Fruit fly (Drosophila melanogaster): ENCODE results near the gene cyst.

cyst gene

dm6 chr2L:19492934-19493686 lies 15.5 kb downstream of the cyst start, which contains the start of the genes swm and Ctu2 (continued):
- TF ChIP-seq CG6175 (GFP tag; IDR thresholded peaks at IDR 0.05): no peak
- TF ChIP-seq CG11504 (tag; optimal IDR thresholded peaks at IDR 0.05): no peak
- TF ChIP-seq al (GFP tag; IDR thresholded peaks at IDR 0.05): peak; percentile 56; the same call in 1 of the 2 replicates
- peak; percentile 84 for TF ChIP-seq CG10543 (GFP tag; optimal IDR thresholded peaks at IDR 0.05)
- peak; percentile 66 for TF ChIP-seq CG4328 (GFP tag; optimal IDR thresholded peaks at IDR 0.05)
- peak; percentile 20 for TF ChIP-seq mam (GFP tag; optimal IDR thresholded peaks at IDR 0.05)
- TF ChIP-seq CG7928 (GFP tag; optimal IDR thresholded peaks at IDR 0.05): peak; percentile 88
- TF ChIP-seq Deaf1 (tag; optimal IDR thresholded peaks at IDR 0.05): no peak
- TF ChIP-seq Vsx1 (GFP tag; optimal IDR thresholded peaks at IDR 0.05): no peak
- TF ChIP-seq cato (GFP tag; optimal IDR thresholded peaks at IDR 0.05; ENCODE audit: borderline replicate concordance): no peak
- no peak for TF ChIP-seq hkb (optimal IDR thresholded peaks at IDR 0.05)
- TF ChIP-seq hkb (GFP tag; IDR thresholded peaks at IDR 0.05): peak; percentile 55; the same call in 1 of the 2 replicates
- no peak for TF ChIP-seq CG10959 (GFP tag; IDR thresholded peaks at IDR 0.05)
- TF ChIP-seq CG18476 (GFP tag; optimal IDR thresholded peaks at IDR 0.05): no peak
- TF ChIP-seq CG10267 (tag; optimal IDR thresholded peaks at IDR 0.05): peak; percentile 79
- TF ChIP-seq Nf-YC (tag; optimal IDR thresholded peaks at IDR 0.05): peak; percentile 77
- no peak for TF ChIP-seq yki (optimal IDR thresholded peaks at IDR 0.05)
- peak; percentile 6 for TF ChIP-seq Dp (GFP tag; optimal IDR thresholded peaks at IDR 0.05)
- TF ChIP-seq CG15011 (GFP tag; optimal IDR thresholded peaks at IDR 0.05): no peak
- peak; percentile 44 for TF ChIP-seq CG15514 (GFP tag; optimal IDR thresholded peaks at IDR 0.05)
- TF ChIP-seq BtbVII (GFP tag; optimal IDR thresholded peaks at IDR 0.05): no peak
- TF ChIP-seq CG4360 (GFP tag; IDR thresholded peaks at IDR 0.05): no peak
- peak; percentile 36; the same call in 1 of the 3 replicates for TF ChIP-seq CG7963 (GFP tag; IDR thresholded peaks at IDR 0.05; ENCODE audit: partially characterized antibody)
- TF ChIP-seq CG1233 (GFP tag; optimal IDR thresholded peaks at IDR 0.05): peak; percentile 41
- TF ChIP-seq CG17361 (GFP tag; IDR thresholded peaks at IDR 0.05): peak; percentile 87
- no peak for TF ChIP-seq ap (GFP tag; IDR thresholded peaks at IDR 0.05)
- peak; percentile 46 for TF ChIP-seq E2f1 (GFP tag; IDR thresholded peaks at IDR 0.05)
- TF ChIP-seq D19A (tag; optimal IDR thresholded peaks at IDR 0.05): no peak
- no peak for TF ChIP-seq shn (GFP tag; optimal IDR thresholded peaks at IDR 0.05)
- TF ChIP-seq ato (GFP tag; IDR thresholded peaks at IDR 0.05; ENCODE audit: partially characterized antibody): no peak
- TF ChIP-seq CG10209 (GFP tag; optimal IDR thresholded peaks at IDR 0.05): no peak
- TF ChIP-seq pum (GFP tag; optimal IDR thresholded peaks at IDR 0.05): peak; percentile 23
- peak; percentile 83 for TF ChIP-seq CG9932 (GFP tag; IDR thresholded peaks at IDR 0.05)
- TF ChIP-seq Hr51 (GFP tag; optimal IDR thresholded peaks at IDR 0.05): no peak
- TF ChIP-seq corto (GFP tag; optimal IDR thresholded peaks at IDR 0.05): no peak
- no peak for TF ChIP-seq ash1 (GFP tag; optimal IDR thresholded peaks at IDR 0.05)
- TF ChIP-seq CG11723 (GFP tag; optimal IDR thresholded peaks at IDR 0.05): peak; percentile 18
- no peak for TF ChIP-seq H15 (GFP tag; IDR thresholded peaks at IDR 0.05)
- no peak for TF ChIP-seq emc (GFP tag; optimal IDR thresholded peaks at IDR 0.05)
- peak; percentile 94 for TF ChIP-seq CG17385 (GFP tag; optimal IDR thresholded peaks at IDR 0.05)
- peak; percentile 81 for TF ChIP-seq Dll (GFP tag; IDR thresholded peaks at IDR 0.05; ENCODE audit: partially characterized antibody)
- peak; percentile 22 for TF ChIP-seq HmgZ (tag; optimal IDR thresholded peaks at IDR 0.05)
- peak; percentile 65 for TF ChIP-seq CG14014 (GFP tag; IDR thresholded peaks at IDR 0.05)
- no peak for TF ChIP-seq gem (tag; optimal IDR thresholded peaks at IDR 0.05)
- TF ChIP-seq CG14710 (tag; optimal IDR thresholded peaks at IDR 0.05): peak; percentile 82
- TF ChIP-seq Meics (GFP tag; optimal IDR thresholded peaks at IDR 0.05): no peak
- TF ChIP-seq fd3F (GFP tag; optimal IDR thresholded peaks at IDR 0.05): peak; percentile 72
- TF ChIP-seq NfI (GFP tag; optimal IDR thresholded peaks at IDR 0.05): peak; percentile 64
- TF ChIP-seq ssp (GFP tag; IDR thresholded peaks at IDR 0.05): 0 out of 2 replicates have a peak, but pooled peaks have one; percentile 12
